Worm (Caenorhabditis elegans): ENCODE results near the gene mct-6.

The mct-6 gene

DNA sequence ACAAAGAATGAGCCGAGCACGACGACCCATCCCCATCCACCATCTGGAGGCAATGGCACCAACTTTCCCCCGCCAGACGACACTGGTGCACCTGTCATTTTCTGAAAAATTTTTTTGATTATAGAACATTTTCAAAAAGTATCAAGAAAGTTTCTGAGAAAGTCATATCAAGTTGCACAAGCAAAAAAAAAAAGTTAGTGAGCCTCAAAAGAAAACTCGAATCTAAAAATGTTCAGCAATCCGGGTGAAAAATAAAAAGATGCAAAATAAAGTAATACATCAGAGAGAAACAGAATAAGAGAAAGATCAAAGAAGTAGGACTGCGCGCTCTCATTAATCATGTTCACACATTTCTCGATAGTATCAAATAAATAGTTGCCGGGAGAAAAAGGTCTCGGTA, at the start of gene mct-6:
TSS of gene mct-6 (minus strand) at position 101 of the 400 bp plus-strand sequence.
- TF ChIP-seq ets-7 (tag; optimal IDR thresholded peaks at IDR 0.05), result no peak
- no peak for TF ChIP-seq hmbx-1 (tag; optimal IDR thresholded peaks at IDR 0.05)
- TF ChIP-seq B0310.2 (tag; optimal IDR thresholded peaks at IDR 0.05), result no peak
- no peak for TF ChIP-seq aly-1 (tag; optimal IDR thresholded peaks at IDR 0.05)
- no peak for TF ChIP-seq ceh-36 (tag; optimal IDR thresholded peaks at IDR 0.05)
- TF ChIP-seq ama-1 (optimal IDR thresholded peaks at IDR 0.05), result no peak
- TF ChIP-seq pes-1 (GFP tag; IDR thresholded peaks at IDR 0.05), result no peak
- TF ChIP-seq tbx-37 (GFP tag; conservative IDR thresholded peaks at IDR 0.05), result no peak
- no peak for TF ChIP-seq flt-1 (GFP tag; IDR thresholded peaks at IDR 0.05)
- no peak for TF ChIP-seq sea-1 (GFP tag; conservative IDR thresholded peaks at IDR 0.05)
- no peak for TF ChIP-seq tbx-11 (GFP tag; IDR thresholded peaks at IDR 0.05)
- TF ChIP-seq ceh-13 (GFP tag; optimal IDR thresholded peaks at IDR 0.05), result no peak
- no peak for TF ChIP-seq scrt-1 (GFP tag; IDR thresholded peaks at IDR 0.05)
- no peak for TF ChIP-seq hnd-1 (tag; optimal IDR thresholded peaks at IDR 0.05)
- TF ChIP-seq hmg-4 (GFP tag; optimal IDR thresholded peaks at IDR 0.05), result no peak
- no peak for TF ChIP-seq tra-4 (tag; optimal IDR thresholded peaks at IDR 0.05)
- TF ChIP-seq F13C5.2 (tag; optimal IDR thresholded peaks at IDR 0.05), result no peak

DNA sequence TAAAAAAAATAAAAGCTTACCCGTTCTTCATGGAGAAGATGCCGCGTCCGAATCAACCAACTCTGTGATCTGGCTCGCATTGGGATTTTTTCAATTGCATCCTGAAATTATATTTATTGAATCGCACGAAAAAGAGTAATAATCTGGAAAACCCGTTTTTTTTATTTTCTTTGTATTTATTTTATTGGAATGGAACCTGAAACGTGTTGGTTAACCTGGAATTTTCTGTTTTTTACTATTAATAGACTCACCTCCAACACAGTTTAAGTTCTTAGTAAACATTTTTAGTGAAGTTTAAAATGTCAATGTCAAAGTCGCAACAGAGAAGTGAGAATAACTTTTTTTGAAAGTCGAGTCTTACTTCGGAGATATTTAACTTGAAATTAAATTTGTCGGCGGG, 48.0 kb upstream of the mct-6 start:
- TF ChIP-seq tra-4 (tag; optimal IDR thresholded peaks at IDR 0.05) (no peak), B0310.2 (tag; optimal IDR thresholded peaks at IDR 0.05) (no peak), ets-7 (tag; optimal IDR thresholded peaks at IDR 0.05) (no peak), pes-1 (GFP tag; IDR thresholded peaks at IDR 0.05) (no peak)

DNA sequence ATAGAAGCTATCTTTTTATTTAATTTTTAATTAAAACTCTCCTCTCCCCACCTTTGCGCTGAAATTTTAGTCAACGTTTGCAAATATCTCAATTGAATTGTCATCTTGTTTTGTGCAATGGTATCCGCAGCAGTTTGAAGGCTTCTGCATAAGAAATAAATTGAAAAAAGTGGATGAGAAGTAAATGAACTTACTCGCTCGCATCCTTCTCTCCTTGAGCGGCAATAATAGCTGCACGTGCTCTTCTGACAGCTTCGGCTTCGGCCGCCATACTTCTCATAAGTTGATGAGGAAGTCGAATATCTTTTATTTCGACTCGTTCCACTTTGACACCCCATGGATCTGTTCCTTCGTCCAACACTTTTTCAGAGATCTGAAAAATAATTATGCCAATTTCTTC, 46.6 kb upstream of the mct-6 start:
- TF ChIP-seq scrt-1 (GFP tag; IDR thresholded peaks at IDR 0.05), result no peak
- TF ChIP-seq ceh-13 (GFP tag; optimal IDR thresholded peaks at IDR 0.05), result no peak
- TF ChIP-seq B0310.2 (tag; optimal IDR thresholded peaks at IDR 0.05), result no peak
- no peak for TF ChIP-seq sea-1 (GFP tag; conservative IDR thresholded peaks at IDR 0.05)
- no peak for TF ChIP-seq aly-1 (tag; optimal IDR thresholded peaks at IDR 0.05)
- TF ChIP-seq tra-4 (tag; optimal IDR thresholded peaks at IDR 0.05), result no peak
- no peak for TF ChIP-seq ama-1 (optimal IDR thresholded peaks at IDR 0.05)
- no peak for TF ChIP-seq ceh-36 (tag; optimal IDR thresholded peaks at IDR 0.05)
- TF ChIP-seq hmg-4 (GFP tag; optimal IDR thresholded peaks at IDR 0.05), result no peak

- no peak for TF ChIP-seq ceh-36 (tag; optimal IDR thresholded peaks at IDR 0.05)
- no peak for TF ChIP-seq tbx-37 (GFP tag; conservative IDR thresholded peaks at IDR 0.05)
- TF ChIP-seq tbx-11 (GFP tag; IDR thresholded peaks at IDR 0.05), result no peak
- no peak for TF ChIP-seq B0310.2 (tag; optimal IDR thresholded peaks at IDR 0.05)
- TF ChIP-seq hnd-1 (tag; optimal IDR thresholded peaks at IDR 0.05), result no peak
- TF ChIP-seq F13C5.2 (tag; optimal IDR thresholded peaks at IDR 0.05), result no peak
- TF ChIP-seq hmg-4 (GFP tag; optimal IDR thresholded peaks at IDR 0.05), result peak; percentile 44
- TF ChIP-seq hmbx-1 (tag; optimal IDR thresholded peaks at IDR 0.05), result no peak
These were observed 45.2 kb upstream of the mct-6 start for ce11 chrX:16815508-16815907.

ce11 chrX:16814913-16815312, 44.6 kb upstream of the mct-6 start:
- TF ChIP-seq tbx-37 (GFP tag; conservative IDR thresholded peaks at IDR 0.05) (no peak), tra-4 (tag; optimal IDR thresholded peaks at IDR 0.05) (no peak), scrt-1 (GFP tag; IDR thresholded peaks at IDR 0.05) (no peak), B0310.2 (tag; optimal IDR thresholded peaks at IDR 0.05) (no peak), tbx-11 (GFP tag; IDR thresholded peaks at IDR 0.05) (no peak), ceh-36 (tag; optimal IDR thresholded peaks at IDR 0.05) (no peak), aly-1 (tag; optimal IDR thresholded peaks at IDR 0.05) (no peak), hmbx-1 (tag; optimal IDR thresholded peaks at IDR 0.05) (no peak), pes-1 (GFP tag; IDR thresholded peaks at IDR 0.05) (no peak), hmg-4 (GFP tag; optimal IDR thresholded peaks at IDR 0.05) (no peak), ets-7 (tag; optimal IDR thresholded peaks at IDR 0.05) (no peak), F13C5.2 (tag; optimal IDR thresholded peaks at IDR 0.05) (no peak), sea-1 (GFP tag; conservative IDR thresholded peaks at IDR 0.05) (no peak), ceh-13 (GFP tag; optimal IDR thresholded peaks at IDR 0.05) (no peak), ama-1 (optimal IDR thresholded peaks at IDR 0.05) (no peak), hnd-1 (tag; optimal IDR thresholded peaks at IDR 0.05) (no peak), flt-1 (GFP tag; IDR thresholded peaks at IDR 0.05) (no peak)

- TF ChIP-seq hnd-1 (tag; optimal IDR thresholded peaks at IDR 0.05), result no peak
- 0 out of 2 replicates have a peak, but pooled peaks have one; percentile 9 for TF ChIP-seq tbx-37 (GFP tag; conservative IDR thresholded peaks at IDR 0.05)
- TF ChIP-seq ets-7 (tag; optimal IDR thresholded peaks at IDR 0.05), result peak; percentile 88
- TF ChIP-seq sea-1 (GFP tag; conservative IDR thresholded peaks at IDR 0.05), result no peak
- no peak for TF ChIP-seq flt-1 (GFP tag; IDR thresholded peaks at IDR 0.05)
- TF ChIP-seq scrt-1 (GFP tag; IDR thresholded peaks at IDR 0.05), result no peak
- no peak for TF ChIP-seq ceh-36 (tag; optimal IDR thresholded peaks at IDR 0.05)
- TF ChIP-seq B0310.2 (tag; optimal IDR thresholded peaks at IDR 0.05), result no peak
These were observed 43.5 kb upstream of the mct-6 start, which contains the start of gene cas-1 for ce11 chrX:16813606-16814330. cas-1 (minus strand) TSS chrX:16813656.

DNA sequence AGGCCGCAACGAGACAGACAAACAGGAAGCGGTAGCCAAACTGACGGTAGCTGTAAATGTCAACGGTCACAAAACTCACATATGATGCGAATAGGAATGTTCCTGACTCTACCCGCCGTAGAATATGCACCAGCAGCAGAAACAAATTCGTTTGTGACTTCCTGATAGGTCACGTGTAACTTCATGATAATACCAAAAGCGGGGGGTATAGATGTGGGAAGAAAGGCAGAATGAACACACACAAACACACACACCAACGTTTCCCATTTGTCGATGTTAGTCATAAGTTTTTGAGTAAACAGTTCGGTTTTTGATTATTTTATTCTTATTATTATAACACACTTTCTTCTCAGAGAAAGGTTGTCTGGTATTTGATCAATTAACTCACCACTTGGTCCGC, 42.9 kb upstream of the mct-6 start:
- TF ChIP-seq ets-7 (tag; optimal IDR thresholded peaks at IDR 0.05) (no peak), ama-1 (optimal IDR thresholded peaks at IDR 0.05) (no peak), scrt-1 (GFP tag; IDR thresholded peaks at IDR 0.05) (no peak), hnd-1 (tag; optimal IDR thresholded peaks at IDR 0.05) (no peak), B0310.2 (tag; optimal IDR thresholded peaks at IDR 0.05) (no peak), pes-1 (GFP tag; IDR thresholded peaks at IDR 0.05) (no peak)

DNA sequence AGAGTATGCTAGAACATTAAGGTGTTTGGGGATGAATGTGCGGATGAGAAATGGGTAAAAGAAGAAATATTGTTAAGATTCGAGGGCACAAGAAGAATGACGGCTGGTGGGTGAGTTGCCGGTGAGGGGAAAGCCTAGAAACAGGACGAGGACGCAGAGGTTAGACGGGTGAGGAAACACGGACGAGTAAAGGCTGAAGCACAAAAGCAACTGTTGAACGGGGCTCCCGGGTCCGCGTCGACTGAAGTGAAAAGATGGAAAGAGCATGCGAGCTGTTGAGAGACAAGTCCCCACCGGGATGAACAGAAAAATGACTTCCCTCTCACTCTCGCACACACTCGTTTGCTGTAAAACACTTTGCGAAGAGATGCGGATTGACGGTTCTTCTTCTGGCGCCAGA, 41.7 kb upstream of the mct-6 start:
- no peak for TF ChIP-seq B0310.2 (tag; optimal IDR thresholded peaks at IDR 0.05)
- TF ChIP-seq tra-4 (tag; optimal IDR thresholded peaks at IDR 0.05), result no peak
- no peak for TF ChIP-seq hnd-1 (tag; optimal IDR thresholded peaks at IDR 0.05)
- TF ChIP-seq hmg-4 (GFP tag; optimal IDR thresholded peaks at IDR 0.05), result no peak
- TF ChIP-seq tbx-11 (GFP tag; IDR thresholded peaks at IDR 0.05), result no peak
- no peak for TF ChIP-seq ama-1 (optimal IDR thresholded peaks at IDR 0.05)
- no peak for TF ChIP-seq pes-1 (GFP tag; IDR thresholded peaks at IDR 0.05)
